Worm (Caenorhabditis elegans) whole organism, L3 larva: Measurements from ENCODE around the gene ssr-2.

Experiments used
- R02D3.7 ChIP-seq: fragments of 150-350 bp; optimal IDR thresholded peaks from 2 replicates; lab custom pipeline; 2014; ENCODE audit warnings: missing biosample characterization, missing genetic modification characterization
- ZK546.5 ChIP-seq: sonication (generic microtip); optimal IDR thresholded peaks from 2 replicates; lab custom pipeline; 2017; ENCODE audit warnings: missing biosample characterization, missing genetic modification characterization
- ama-1 ChIP-seq: fragments of 150-350 bp; optimal IDR thresholded peaks from 2 replicates; lab custom pipeline; 2018
- ceh-16 ChIP-seq: sonication (generic microtip); optimal IDR thresholded peaks from 2 replicates; lab custom pipeline; 2017; ENCODE audit warnings: missing biosample characterization, missing genetic modification characterization
- ceh-28 ChIP-seq: fragments of 150-350 bp; optimal IDR thresholded peaks from 2 replicates; lab custom pipeline; 2014; ENCODE audit warnings: missing biosample characterization, missing genetic modification reagents, missing genetic modification characterization
- ceh-9 ChIP-seq: sonication (generic microtip); optimal IDR thresholded peaks from 2 replicates; lab custom pipeline; 2018; ENCODE audit warnings: missing biosample characterization, missing genetic modification characterization
- daf-12 ChIP-seq: fragments of 150-350 bp; optimal IDR thresholded peaks from 2 replicates; lab custom pipeline; 2014; ENCODE audit warnings: missing biosample characterization, missing genetic modification reagents, missing genetic modification characterization
- elt-2 ChIP-seq: sonication (generic microtip); optimal IDR thresholded peaks from 2 replicates; lab custom pipeline; 2016; ENCODE audit warnings: missing genetic modification reagents, mild to moderate bottlenecking, missing genetic modification characterization, missing compliant biosample characterization
- elt-3 ChIP-seq, 3 experiments: fragments of 150-350 bp in 1 of 3; sonication (generic microtip) in 2 of 3; optimal IDR thresholded peaks; 2 replicates in 2 of 3; 4 replicates in 1 of 3; lab custom pipeline; 2014 to 2017; ENCODE audit warnings: missing biosample characterization in 3 of 3, missing genetic modification characterization in 3 of 3
- fkh-10 ChIP-seq: sonication (generic microtip); optimal IDR thresholded peaks from 2 replicates; lab custom pipeline; 2017; ENCODE audit warnings: missing biosample characterization, missing genetic modification reagents, missing genetic modification characterization
- jun-1 ChIP-seq: fragments of 150-350 bp; optimal IDR thresholded peaks from 2 replicates; lab custom pipeline; 2014; ENCODE audit warnings: missing biosample characterization, missing genetic modification reagents, missing genetic modification characterization
- lin-15B ChIP-seq: fragments of 150-350 bp; optimal IDR thresholded peaks from 2 replicates; lab custom pipeline; 2014; ENCODE audit warnings: missing biosample characterization, missing genetic modification characterization
- lsy-12 ChIP-seq: sonication (generic microtip); optimal IDR thresholded peaks from 2 replicates; lab custom pipeline; 2016; ENCODE audit warnings: mild to moderate bottlenecking, missing genetic modification characterization, missing compliant biosample characterization
- mdl-1 ChIP-seq: fragments of 150-350 bp; optimal IDR thresholded peaks from 2 replicates; lab custom pipeline; 2014; ENCODE audit warnings: missing biosample characterization, missing genetic modification characterization
- nfya-1 ChIP-seq: sonication (generic microtip); optimal IDR thresholded peaks from 2 replicates; lab custom pipeline; 2017; ENCODE audit warnings: missing genetic modification characterization, mild to moderate bottlenecking, missing compliant biosample characterization, antibody characterized with exemption, moderate library complexity; ENCODE audit not compliant: insufficient read depth
- nhr-12 ChIP-seq: fragments of 150-350 bp; optimal IDR thresholded peaks from 2 replicates; lab custom pipeline; 2014; ENCODE audit warnings: missing biosample characterization, missing genetic modification characterization
- nhr-23 ChIP-seq: fragments of 150-350 bp; optimal IDR thresholded peaks from 2 replicates; lab custom pipeline; 2014; ENCODE audit warnings: missing biosample characterization, missing genetic modification reagents, missing genetic modification characterization
- nhr-237 ChIP-seq: fragments of 150-350 bp; optimal IDR thresholded peaks from 2 replicates; lab custom pipeline; 2014; ENCODE audit warnings: missing biosample characterization, missing genetic modification characterization
- nhr-25 ChIP-seq: sonication (generic microtip); optimal IDR thresholded peaks from 2 replicates; lab custom pipeline; 2017; ENCODE audit warnings: missing biosample characterization, missing genetic modification characterization
- nhr-43 ChIP-seq: sonication (generic microtip); optimal IDR thresholded peaks from 2 replicates; lab custom pipeline; 2016; ENCODE audit warnings: mild to moderate bottlenecking, missing genetic modification characterization, missing compliant biosample characterization; ENCODE audit not compliant: poor library complexity, severe bottlenecking
- nhr-76 ChIP-seq: fragments of 150-350 bp; sonication (generic microtip); optimal IDR thresholded peaks from 5 replicates; lab custom pipeline; 2014; ENCODE audit warnings: missing biosample characterization, missing genetic modification characterization
- nhr-77 ChIP-seq: fragments of 150-350 bp; optimal IDR thresholded peaks from 2 replicates; lab custom pipeline; 2014; ENCODE audit warnings: missing biosample characterization, missing genetic modification characterization
- pha-4 ChIP-seq: fragments of 150-350 bp; optimal IDR thresholded peaks from 2 replicates; lab custom pipeline; 2014; ENCODE audit warnings: missing biosample characterization, missing genetic modification reagents, missing genetic modification characterization
- pqm-1 ChIP-seq: fragments of 150-350 bp; optimal IDR thresholded peaks from 2 replicates; lab custom pipeline; 2017; ENCODE audit warnings: missing biosample characterization, missing genetic modification characterization, inconsistent platforms
- skn-1 ChIP-seq: fragments of 150-350 bp; optimal IDR thresholded peaks from 2 replicates; lab custom pipeline; 2014; ENCODE audit warnings: missing biosample characterization, missing genetic modification characterization
- snpc-4 ChIP-seq: fragments of 150-350 bp; optimal IDR thresholded peaks from 2 replicates; lab custom pipeline; 2014; ENCODE audit warnings: missing biosample characterization, missing genetic modification characterization
- tbx-2 ChIP-seq: sonication (generic microtip); optimal IDR thresholded peaks from 2 replicates; lab custom pipeline; 2016; ENCODE audit warnings: mild to moderate bottlenecking, missing genetic modification characterization, missing compliant biosample characterization
- unc-62 ChIP-seq: fragments of 150-350 bp; sonication (generic microtip); optimal IDR thresholded peaks from 4 replicates; lab custom pipeline; 2014; ENCODE audit warnings: missing biosample characterization, missing genetic modification reagents, missing genetic modification characterization
- zag-1 ChIP-seq: fragments of 150-350 bp; optimal IDR thresholded peaks from 2 replicates; lab custom pipeline; 2014; ENCODE audit warnings: missing biosample characterization, missing genetic modification characterization
- ztf-11 ChIP-seq: fragments of 150-350 bp; optimal IDR thresholded peaks from 2 replicates; lab custom pipeline; 2014; ENCODE audit warnings: missing biosample characterization, missing genetic modification characterization
- ztf-4 ChIP-seq: fragments of 150-350 bp; optimal IDR thresholded peaks from 2 replicates; lab custom pipeline; 2014; ENCODE audit warnings: missing biosample characterization, missing genetic modification characterization

Gene ssr-2

ce11 chrX:2827702-2828182 is at the start of gene ssr-2:
TSS of gene ssr-2 (minus strand) at chrX:2827752.
- TF ChIP-seq skn-1 (tag; lab: Kevin White, UChicago) (no peak), nfya-1 (tag; lab: Kevin White, UChicago) (no peak), R02D3.7 (tag; lab: Kevin White, UChicago) (no peak), snpc-4 (tag; lab: Kevin White, UChicago) (no peak), ceh-9 (tag; lab: Kevin White, UChicago) (no peak), elt-3 (tag; optimal IDR thresholded peaks at IDR 0.05; lab: Kevin White, UChicago) (no peak), ceh-16 (tag; lab: Kevin White, UChicago) (no peak), jun-1 (no peak), lsy-12 (no peak), ztf-4 (tag; lab: Kevin White, UChicago) (no peak), nhr-25 (tag; lab: Kevin White, UChicago) (no peak), daf-12 (tag; lab: Kevin White, UChicago) (no peak)

ce11 chrX:2874598-2874997 is 47.0 kb upstream of the ssr-2 start:
- no peak for TF ChIP-seq pha-4 (tag; lab: Kevin White, UChicago)
- no peak for TF ChIP-seq nfya-1 (tag; lab: Kevin White, UChicago)
- TF ChIP-seq mdl-1: no peak
- no peak for TF ChIP-seq elt-2 (tag; lab: Kevin White, UChicago)

DNA sequence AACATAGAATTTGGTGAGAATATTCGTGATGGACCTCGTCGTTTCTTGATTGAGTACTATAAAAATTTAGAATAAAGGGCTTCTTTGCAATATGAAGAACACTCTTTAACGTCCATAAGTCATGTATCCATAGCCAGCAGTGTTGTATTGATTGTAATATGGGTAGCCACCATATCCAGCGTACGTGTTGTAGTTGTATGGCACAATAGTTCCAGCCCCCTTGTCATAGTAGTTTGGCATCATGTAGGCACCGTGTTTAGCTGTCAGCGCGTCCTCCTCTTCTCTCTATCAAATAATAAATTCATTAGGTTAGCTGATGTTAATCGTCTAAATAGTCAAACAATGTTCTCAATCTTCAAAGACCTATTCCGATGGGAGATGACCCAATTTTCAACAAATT is 45.7 kb upstream of the ssr-2 start:
- TF ChIP-seq nhr-23 (tag; lab: Kevin White, UChicago) (peak; percentile 51), nfya-1 (tag; lab: Kevin White, UChicago) (no peak)
- TF ChIP-seq, all 47 proteins: peak for 1

- TF ChIP-seq nhr-23 (tag; lab: Kevin White, UChicago): no peak
- peak; percentile 43 for TF ChIP-seq pha-4 (tag; lab: Kevin White, UChicago)
Measured at ce11 chrX:2871037-2871436, 43.5 kb upstream of the ssr-2 start, which contains the start of gene F53B3.3. TSS of gene F53B3.3 (minus strand) at chrX:2871137.

- TF ChIP-seq fkh-10 (GFP tag; lab: Kevin White, UChicago) (no peak), ZK546.5 (no peak), ztf-11 (no peak), ceh-28 (tag; lab: Kevin White, UChicago) (peak; percentile 13), ama-1 (lab: Kevin White, UChicago) (peak; percentile 59), pqm-1 (tag; lab: Kevin White, UChicago) (no peak), nhr-76 (tag; lab: Kevin White, UChicago) (no peak), lin-15B (no peak), zag-1 (no peak), nhr-25 (tag; lab: Kevin White, UChicago) (peak; percentile 48), nhr-237 (no peak), nhr-12 (tag; lab: Kevin White, UChicago) (no peak), pha-4 (tag; lab: Kevin White, UChicago) (no peak), ztf-4 (tag; lab: Kevin White, UChicago) (no peak), lsy-12 (no peak), nhr-77 (tag; lab: Kevin White, UChicago) (no peak), nfya-1 (tag; lab: Kevin White, UChicago) (no peak), nhr-43 (tag; lab: Kevin White, UChicago) (peak; percentile 56), elt-3 (tag; optimal IDR thresholded peaks at IDR 0.05; lab: Kevin White, UChicago) (peak in 1 of 3 experiments; percentile 74), jun-1 (no peak), mdl-1 (no peak), unc-62 (no peak), tbx-2 (tag; lab: Kevin White, UChicago) (peak; percentile 49)
Measured at ce11 chrX:2865591-2866217, 38.2 kb upstream of the ssr-2 start.

- TF ChIP-seq nhr-25 (tag; lab: Kevin White, UChicago) (peak; percentile 36), nhr-43 (tag; lab: Kevin White, UChicago) (peak; percentile 44), R02D3.7 (tag; lab: Kevin White, UChicago) (no peak), nhr-23 (tag; lab: Kevin White, UChicago) (peak; percentile 13)
Measured at ce11 chrX:2863946-2864345, 36.4 kb upstream of the ssr-2 start, which contains the start of gene F53B3.6. TSS of gene F53B3.6 (plus strand) at chrX:2864229.
